Fruit fly (Drosophila melanogaster) whole organism, embryonic: ENCODE measurements around the gene Mettl2.

Experiments
- CG10979 ChIP-seq: fragments of 200-800 bp; sonication (Bioruptor generic); optimal IDR thresholded peaks from 2 replicates; lab custom pipeline; 2018; ENCODE audit warnings: missing biosample characterization, mild to moderate bottlenecking, missing genetic modification characterization, moderate library complexity
- CG12391 ChIP-seq: fragments of 200-800 bp; sonication (Bioruptor generic); optimal IDR thresholded peaks from 3 replicates; lab custom pipeline; 2018; ENCODE audit warnings: missing biosample characterization, mild to moderate bottlenecking, missing genetic modification characterization, moderate library complexity
- CG13123 ChIP-seq: fragments of 200-800 bp; sonication (Bioruptor generic); optimal IDR thresholded peaks from 2 replicates; lab custom pipeline; 2016; ENCODE audit warnings: missing biosample characterization, missing genetic modification characterization
- CG1529 ChIP-seq: fragments of 200-800 bp; sonication (Bioruptor generic); optimal IDR thresholded peaks from 3 replicates; lab custom pipeline; 2018; ENCODE audit warnings: missing biosample characterization, missing genetic modification characterization
- CG15601 ChIP-seq: fragments of 200-800 bp; sonication (Bioruptor generic); optimal IDR thresholded peaks from 3 replicates; lab custom pipeline; 2019; ENCODE audit warnings: missing biosample characterization, mild to moderate bottlenecking, missing genetic modification characterization, moderate library complexity
- CG1647 ChIP-seq: fragments of 200-800 bp; sonication (Bioruptor generic); optimal IDR thresholded peaks from 3 replicates; lab custom pipeline; 2016; ENCODE audit warnings: missing biosample characterization, missing genetic modification characterization
- CG16813 ChIP-seq: fragments of 200-800 bp; sonication (Bioruptor generic); IDR thresholded peaks from 3 replicates; pipeline ENCODE4 v1.3.6; 2022; ENCODE audit warnings: missing biosample characterization, missing genetic modification characterization; ENCODE audit not compliant: partially characterized antibody
- CG17612 ChIP-seq: fragments of 200-800 bp; sonication (Bioruptor generic); IDR thresholded peaks from 2 replicates; pipeline ENCODE4 v1.3.6; 2022; ENCODE audit warnings: missing biosample characterization, missing genetic modification characterization
- CG17912 ChIP-seq: fragments of 200-800 bp; sonication (Bioruptor generic); optimal IDR thresholded peaks from 2 replicates; lab custom pipeline; 2018; ENCODE audit warnings: missing biosample characterization, mild to moderate bottlenecking, missing genetic modification characterization
- CG2199 ChIP-seq: fragments of 200-800 bp; sonication (Bioruptor generic); IDR thresholded peaks from 3 replicates; pipeline ENCODE4 v1.3.6; 2022; ENCODE audit warnings: missing biosample characterization, missing genetic modification characterization
- CG31224 ChIP-seq: fragments of 200-800 bp; sonication (Bioruptor generic); IDR thresholded peaks from 2 replicates; pipeline ENCODE4 v1.3.6; 2022; ENCODE audit warnings: missing biosample characterization, missing genetic modification characterization
- CG3407 ChIP-seq: fragments of 200-800 bp; sonication (Bioruptor generic); optimal IDR thresholded peaks from 2 replicates; lab custom pipeline; 2018; ENCODE audit warnings: missing biosample characterization, mild to moderate bottlenecking, missing genetic modification characterization
- CG34422 ChIP-seq: fragments of 200-800 bp; sonication (Bioruptor generic); IDR thresholded peaks from 3 replicates; pipeline ENCODE4 v1.3.6; 2022; ENCODE audit warnings: missing biosample characterization, missing genetic modification characterization
- CG6689 ChIP-seq: fragments of 200-800 bp; sonication (Bioruptor generic); IDR thresholded peaks from 2 replicates; pipeline ENCODE4 v1.3.6; 2022; ENCODE audit warnings: missing biosample characterization, missing genetic modification characterization
- CG6791 ChIP-seq: fragments of 200-800 bp; sonication (Bioruptor generic); IDR thresholded peaks from 3 replicates; pipeline ENCODE4 v1.3.6; 2022; ENCODE audit warnings: missing biosample characterization, missing genetic modification characterization; ENCODE audit not compliant: partially characterized antibody
- CG7928 ChIP-seq: fragments of 200-800 bp; sonication (Bioruptor generic); optimal IDR thresholded peaks from 2 replicates; lab custom pipeline; 2017; ENCODE audit warnings: missing biosample characterization, mild to moderate bottlenecking, missing genetic modification characterization
- CG8478 ChIP-seq: fragments of >200 bp; optimal IDR thresholded peaks from 2 replicates; lab custom pipeline; 2018
- CG8944 ChIP-seq: fragments of 200-800 bp; sonication (Bioruptor generic); optimal IDR thresholded peaks from 3 replicates; lab custom pipeline; 2016; ENCODE audit warnings: missing biosample characterization, missing genetic modification characterization
- CG9727 ChIP-seq: fragments of 200-800 bp; sonication (Bioruptor generic); optimal IDR thresholded peaks from 3 replicates; lab custom pipeline; 2017; ENCODE audit warnings: missing biosample characterization, mild to moderate bottlenecking, missing genetic modification characterization
- CG9817 ChIP-seq: fragments of 200-800 bp; sonication (Bioruptor generic); optimal IDR thresholded peaks from 2 replicates; lab custom pipeline; 2018; ENCODE audit warnings: missing biosample characterization, mild to moderate bottlenecking, missing genetic modification characterization, moderate library complexity
- Deaf1 ChIP-seq: fragments of 200-800 bp; optimal IDR thresholded peaks from 3 replicates; lab custom pipeline; 2019; ENCODE audit warnings: missing biosample characterization, mild to moderate bottlenecking, missing genetic modification characterization, moderate library complexity
- Dfd ChIP-seq, 2 experiments: fragments of >200 bp; optimal IDR thresholded peaks; 2 replicates each; lab custom pipeline; 2017; ENCODE audit warnings: missing biosample characterization in 2 of 2, missing genetic modification characterization in 2 of 2
- GATAe ChIP-seq: fragments of 200-800 bp; sonication (Bioruptor generic); conservative IDR thresholded peaks from 2 replicates; pipeline ENCODE4 v1.3.6; 2022; ENCODE audit warnings: missing biosample characterization, missing genetic modification characterization
- Hmx ChIP-seq: fragments of 200-800 bp; sonication (Bioruptor generic); optimal IDR thresholded peaks from 2 replicates; lab custom pipeline; 2016; ENCODE audit warnings: missing biosample characterization, missing genetic modification characterization
- Kr ChIP-seq: fragments of 200-800 bp; sonication (Bioruptor generic); optimal IDR thresholded peaks from 2 replicates; lab custom pipeline; 2017; ENCODE audit warnings: missing biosample characterization, mild to moderate bottlenecking, missing genetic modification characterization
- MBD-R2 ChIP-seq: fragments of 200-800 bp; sonication (Bioruptor generic); IDR thresholded peaks from 2 replicates; pipeline ENCODE4 v1.3.6; 2022; ENCODE audit warnings: missing biosample characterization, missing genetic modification characterization
- Opbp ChIP-seq: fragments of 200-800 bp; sonication (Bioruptor generic); IDR thresholded peaks from 3 replicates; pipeline ENCODE4 v1.3.6; 2022; ENCODE audit warnings: missing biosample characterization, missing genetic modification characterization; ENCODE audit not compliant: partially characterized antibody
- PHDP ChIP-seq: fragments of 200-800 bp; sonication (Bioruptor generic); optimal IDR thresholded peaks from 3 replicates; lab custom pipeline; 2018; ENCODE audit warnings: missing biosample characterization, mild to moderate bottlenecking, missing genetic modification characterization, moderate library complexity
- Sin3A ChIP-seq: fragments of >200 bp; optimal IDR thresholded peaks from 2 replicates; lab custom pipeline; 2018
- TFAM ChIP-seq: fragments of 200-800 bp; sonication (Bioruptor generic); optimal IDR thresholded peaks from 2 replicates; lab custom pipeline; 2017; ENCODE audit warnings: missing biosample characterization, missing genetic modification characterization, inconsistent platforms
- da ChIP-seq: fragments of 200-800 bp; sonication (Bioruptor generic); optimal IDR thresholded peaks from 2 replicates; lab custom pipeline; 2016; ENCODE audit warnings: missing biosample characterization, missing genetic modification characterization
- danr ChIP-seq: fragments of 200-800 bp; sonication (Bioruptor generic); IDR thresholded peaks from 2 replicates; pipeline ENCODE4 v1.3.6; 2022; ENCODE audit warnings: missing biosample characterization, missing genetic modification characterization
- dimm ChIP-seq: fragments of 200-800 bp; sonication (Bioruptor generic); IDR thresholded peaks from 2 replicates; pipeline ENCODE4 v1.3.6; 2022; ENCODE audit warnings: missing biosample characterization, missing genetic modification characterization
- fd3F ChIP-seq: fragments of 200-800 bp; sonication (Bioruptor generic); optimal IDR thresholded peaks from 2 replicates; lab custom pipeline; 2018; ENCODE audit warnings: missing biosample characterization, mild to moderate bottlenecking, missing genetic modification characterization, moderate library complexity
- fru ChIP-seq: fragments of >200 bp; optimal IDR thresholded peaks from 2 replicates; lab custom pipeline; 2017
- gro ChIP-seq: fragments of 200-800 bp; sonication (Bioruptor generic); optimal IDR thresholded peaks from 2 replicates; lab custom pipeline; 2016; ENCODE audit warnings: missing biosample characterization, missing genetic modification characterization
- gsb ChIP-seq: fragments of 200-800 bp; sonication (Bioruptor generic); IDR thresholded peaks from 2 replicates; pipeline ENCODE4 v1.3.6; 2022; ENCODE audit warnings: missing biosample characterization, missing genetic modification characterization
- gsb-n ChIP-seq: fragments of 200-800 bp; sonication (Bioruptor generic); optimal IDR thresholded peaks from 3 replicates; lab custom pipeline; 2018; ENCODE audit warnings: missing biosample characterization, mild to moderate bottlenecking, missing genetic modification characterization
- h ChIP-seq: fragments of >200 bp; optimal IDR thresholded peaks from 2 replicates; lab custom pipeline; 2017
- hbn ChIP-seq: fragments of 200-800 bp; sonication (Bioruptor generic); IDR thresholded peaks from 2 replicates; pipeline ENCODE4 v1.3.6; 2022; ENCODE audit warnings: missing biosample characterization, missing genetic modification characterization; ENCODE audit not compliant: partially characterized antibody
- her ChIP-seq: fragments of 200-800 bp; sonication (Bioruptor generic); optimal IDR thresholded peaks from 2 replicates; lab custom pipeline; 2016; ENCODE audit warnings: missing biosample characterization, missing genetic modification characterization
- inv ChIP-seq: fragments of 200-800 bp; sonication (Bioruptor generic); IDR thresholded peaks from 2 replicates; pipeline ENCODE4 v1.3.6; 2022; ENCODE audit warnings: missing biosample characterization, missing genetic modification characterization; ENCODE audit not compliant: partially characterized antibody
- jigr1 ChIP-seq: fragments of 200-800 bp; sonication (Bioruptor generic); IDR thresholded peaks from 3 replicates; pipeline ENCODE4 v1.3.6; 2022; ENCODE audit warnings: missing biosample characterization, missing genetic modification characterization
- luna ChIP-seq: fragments of 200-800 bp; sonication (Bioruptor generic); optimal IDR thresholded peaks from 2 replicates; lab custom pipeline; 2016; ENCODE audit warnings: missing biosample characterization, missing genetic modification characterization
- mirr ChIP-seq: fragments of 200-800 bp; sonication (Bioruptor generic); optimal IDR thresholded peaks from 3 replicates; lab custom pipeline; 2018; ENCODE audit warnings: missing biosample characterization, mild to moderate bottlenecking, missing genetic modification characterization
- nerfin-2 ChIP-seq: fragments of 200-800 bp; sonication (Bioruptor generic); IDR thresholded peaks from 2 replicates; pipeline ENCODE4 v1.3.6; 2022; ENCODE audit warnings: missing biosample characterization, missing genetic modification characterization; ENCODE audit not compliant: partially characterized antibody
- otp ChIP-seq: fragments of 200-800 bp; sonication (Bioruptor generic); IDR thresholded peaks from 3 replicates; pipeline ENCODE4, ENCODE4 v1.3.6; 2022; ENCODE audit warnings: missing biosample characterization, missing genetic modification characterization
- pan ChIP-seq, 4 experiments: fragments of >200 bp in 3 of 4; fragments of 200-800 bp in 1 of 4; sonication (Bioruptor generic) in 1 of 4; optimal IDR thresholded peaks in 3 of 4; IDR thresholded peaks in 1 of 4; 2 replicates each; pipeline versions ENCODE4 v1.3.6 to Lab custom; 2017 to 2022; ENCODE audit warnings: missing biosample characterization in 2 of 4, missing genetic modification characterization in 2 of 4, mixed read lengths in 1 of 4
- schlank ChIP-seq: fragments of 200-800 bp; sonication (Bioruptor generic); optimal IDR thresholded peaks from 2 replicates; lab custom pipeline; 2018; ENCODE audit warnings: missing biosample characterization, mild to moderate bottlenecking, missing genetic modification characterization
- so ChIP-seq: fragments of 200-800 bp; sonication (Bioruptor generic); IDR thresholded peaks from 3 replicates; pipeline ENCODE4 v1.3.6; 2022; ENCODE audit warnings: missing biosample characterization, missing genetic modification characterization
- tap ChIP-seq: fragments of 200-800 bp; optimal IDR thresholded peaks from 3 replicates; lab custom pipeline; 2019; ENCODE audit warnings: missing biosample characterization, mild to moderate bottlenecking, missing genetic modification characterization, moderate library complexity
- tll ChIP-seq, 2 experiments: fragments of 200-800 bp in 1 of 2; fragments of >200 bp in 1 of 2; sonication (Bioruptor generic) in 1 of 2; optimal IDR thresholded peaks; 2 replicates each; lab custom pipeline; 2017 to 2019; ENCODE audit warnings: missing biosample characterization in 2 of 2, missing genetic modification characterization in 2 of 2, mild to moderate bottlenecking in 1 of 2, moderate library complexity in 1 of 2
- ttk ChIP-seq: fragments of 200-800 bp; sonication (Bioruptor generic); IDR thresholded peaks from 2 replicates; pipeline ENCODE4 v2.1.2; 2022; ENCODE audit warnings: missing biosample characterization, missing genetic modification characterization

Gene Mettl2

dm6 chr3L:1618116-1618727, 20.8 kb downstream of the Mettl2 start, which contains the start of the genes CG13926, ABCB7 and CG33230 (continued):
- no peak for TF ChIP-seq GATAe (GFP tag; lab: Robert Waterston, UW)
- no peak for TF ChIP-seq Dfd (GFP tag; optimal IDR thresholded peaks at IDR 0.05; lab: Kevin White, UChicago)
- TF ChIP-seq dimm, result no peak
- no peak for TF ChIP-seq ttk
- TF ChIP-seq CG3407 (GFP tag; lab: Kevin White, UChicago), result no peak
- no peak for TF ChIP-seq jigr1
- TF ChIP-seq CG9817, result peak; percentile 6
- TF ChIP-seq CG8944 (GFP tag; lab: Kevin White, UChicago), result no peak
- TF ChIP-seq CG31224 (GFP tag; lab: Robert Waterston, UW), result no peak
- peak; percentile 60; the same call in 2 of the 3 replicates for TF ChIP-seq CG34422 (GFP tag; lab: Robert Waterston, UW)
- TF ChIP-seq Opbp (GFP tag; lab: Robert Waterston, UW), result no peak
- no peak for TF ChIP-seq CG6791 (GFP tag; lab: Robert Waterston, UW)
- 0 out of 2 replicates have a peak, but pooled peaks have one; percentile 16 for TF ChIP-seq nerfin-2 (GFP tag; lab: Robert Waterston, UW)
- no peak for TF ChIP-seq Hmx (GFP tag; lab: Kevin White, UChicago)
- TF ChIP-seq h (lab: Kevin White, UChicago), result no peak
- no peak for TF ChIP-seq CG7928 (GFP tag; lab: Kevin White, UChicago)
- no peak for TF ChIP-seq CG17612 (GFP tag; lab: Robert Waterston, UW)
- peak; percentile 83 for TF ChIP-seq gsb-n (tag; lab: Kevin White, UChicago)
- no peak for TF ChIP-seq CG2199 (GFP tag; lab: Robert Waterston, UW)
- TF ChIP-seq CG1647 (GFP tag; lab: Kevin White, UChicago), result no peak
- no peak for TF ChIP-seq danr
- TF ChIP-seq TFAM (GFP tag; lab: Kevin White, UChicago), result no peak
- peak; percentile 29 for TF ChIP-seq CG9727 (GFP tag; lab: Kevin White, UChicago)
- no peak for TF ChIP-seq CG13123 (GFP tag; lab: Kevin White, UChicago)
- TF ChIP-seq so (GFP tag; lab: Robert Waterston, UW), result no peak
- no peak for TF ChIP-seq Deaf1
- no peak for TF ChIP-seq CG8478 (lab: Kevin White, UChicago)
- TF ChIP-seq CG10979 (tag; lab: Kevin White, UChicago), result peak; percentile 11
- TF ChIP-seq CG6689, result no peak
- no peak for TF ChIP-seq otp (GFP tag; lab: Robert Waterston, UW)
- TF ChIP-seq luna (GFP tag; lab: Kevin White, UChicago), result no peak
- TF ChIP-seq pan (optimal IDR thresholded peaks at IDR 0.05; lab: Kevin White, UChicago), result no peak
- no peak for TF ChIP-seq pan (GFP tag; optimal IDR thresholded peaks at IDR 0.05 in 1 of 2, IDR thresholded peaks at IDR 0.05 in 1 of 2)
- peak; percentile 55 for TF ChIP-seq CG12391 (tag; lab: Kevin White, UChicago)
- TF ChIP-seq her, result no peak
- TF ChIP-seq PHDP (tag; lab: Kevin White, UChicago), result no peak
- no peak for TF ChIP-seq fd3F (GFP tag; lab: Kevin White, UChicago)
- TF ChIP-seq hbn, result 0 out of 2 replicates have a peak, but pooled peaks have one; percentile 21
- TF ChIP-seq inv (GFP tag; lab: Robert Waterston, UW), result peak; percentile 20; the same call in 1 of the 2 replicates

dm6 chr3L:1615701-1616100, 23.3 kb downstream of the Mettl2 start, which contains the start of gene CG12105:
CG12105 (minus strand) TSS chr3L:1615801.
- TF ChIP-seq da, result no peak
- no peak for TF ChIP-seq schlank (tag; lab: Kevin White, UChicago)
- TF ChIP-seq CG15601 (tag; lab: Kevin White, UChicago), result no peak
- TF ChIP-seq Sin3A (lab: Kevin White, UChicago), result no peak
- TF ChIP-seq gsb (GFP tag; lab: Robert Waterston, UW), result no peak
- no peak for TF ChIP-seq CG1529 (GFP tag; lab: Kevin White, UChicago)
- TF ChIP-seq gro (GFP tag; lab: Kevin White, UChicago), result no peak
- TF ChIP-seq CG16813, result no peak
- no peak for TF ChIP-seq mirr (GFP tag; lab: Kevin White, UChicago)
- TF ChIP-seq Kr (GFP tag; lab: Kevin White, UChicago), result no peak
- TF ChIP-seq tap, result no peak
- TF ChIP-seq tll (GFP tag; optimal IDR thresholded peaks at IDR 0.05; lab: Kevin White, UChicago), result no peak
- TF ChIP-seq fru (lab: Kevin White, UChicago), result no peak
- TF ChIP-seq CG17912 (GFP tag; lab: Kevin White, UChicago), result no peak
- no peak for TF ChIP-seq MBD-R2 (GFP tag; lab: Robert Waterston, UW)
